Worm (Caenorhabditis elegans) whole organism, mixed stage, embryonic: ENCODE measurements around the gene hmp-1.

ENCODE experiments used
- bed-3 ChIP-seq: fragments of 200-800 bp; sonication (Bioruptor generic); optimal IDR thresholded peaks from 3 replicates; lab custom pipeline; 2018; ENCODE audit warnings: mild to moderate bottlenecking, missing genetic modification characterization, moderate library complexity, missing compliant biosample characterization
- hlh-1 ChIP-seq: fragments of 150-350 bp; optimal IDR thresholded peaks from 2 replicates; lab custom pipeline; 2014; ENCODE audit warnings: missing biosample characterization, missing genetic modification reagents, missing genetic modification characterization
- lin-13 ChIP-seq: fragments of 150-350 bp; optimal IDR thresholded peaks from 2 replicates; lab custom pipeline; 2014; ENCODE audit warnings: missing biosample characterization, missing genetic modification characterization
- lsy-2 ChIP-seq: fragments of 150-350 bp; optimal IDR thresholded peaks from 2 replicates; lab custom pipeline; 2014; ENCODE audit warnings: missing biosample characterization, missing genetic modification characterization
- mab-5 ChIP-seq: fragments of 150-350 bp; optimal IDR thresholded peaks from 2 replicates; lab custom pipeline; 2014; ENCODE audit warnings: missing biosample characterization, missing genetic modification characterization
- mep-1 ChIP-seq: fragments of 150-350 bp; optimal IDR thresholded peaks from 2 replicates; lab custom pipeline; 2017; ENCODE audit warnings: missing biosample characterization, missing genetic modification reagents, missing genetic modification characterization, inconsistent platforms
- mls-2 ChIP-seq: sonication (generic microtip); optimal IDR thresholded peaks from 2 replicates; lab custom pipeline; 2016; ENCODE audit warnings: mild to moderate bottlenecking, missing genetic modification characterization, moderate library complexity, missing compliant biosample characterization
- nhr-12 ChIP-seq: fragments of 150-350 bp; optimal IDR thresholded peaks from 2 replicates; lab custom pipeline; 2014; ENCODE audit warnings: missing biosample characterization, missing genetic modification characterization
- nhr-2 ChIP-seq: fragments of 150-350 bp; optimal IDR thresholded peaks from 2 replicates; lab custom pipeline; 2014; ENCODE audit warnings: missing biosample characterization, missing genetic modification characterization
- nhr-237 ChIP-seq: fragments of 150-350 bp; optimal IDR thresholded peaks from 2 replicates; lab custom pipeline; 2014; ENCODE audit warnings: missing biosample characterization, missing genetic modification characterization
- nhr-28 ChIP-seq: fragments of 150-350 bp; optimal IDR thresholded peaks from 2 replicates; lab custom pipeline; 2014; ENCODE audit warnings: missing biosample characterization, missing genetic modification characterization
- nhr-76 ChIP-seq: sonication (generic microtip); optimal IDR thresholded peaks from 2 replicates; lab custom pipeline; 2017; ENCODE audit warnings: missing biosample characterization, missing genetic modification characterization
- sem-2 ChIP-seq: fragments of 200-800 bp; sonication (Bioruptor generic); optimal IDR thresholded peaks from 2 replicates; lab custom pipeline; 2018; ENCODE audit warnings: mild to moderate bottlenecking, missing genetic modification characterization, missing compliant biosample characterization
- snpc-4 ChIP-seq: fragments of 150-350 bp; optimal IDR thresholded peaks from 2 replicates; lab custom pipeline; 2014; ENCODE audit warnings: missing biosample characterization, missing genetic modification characterization

DNA sequence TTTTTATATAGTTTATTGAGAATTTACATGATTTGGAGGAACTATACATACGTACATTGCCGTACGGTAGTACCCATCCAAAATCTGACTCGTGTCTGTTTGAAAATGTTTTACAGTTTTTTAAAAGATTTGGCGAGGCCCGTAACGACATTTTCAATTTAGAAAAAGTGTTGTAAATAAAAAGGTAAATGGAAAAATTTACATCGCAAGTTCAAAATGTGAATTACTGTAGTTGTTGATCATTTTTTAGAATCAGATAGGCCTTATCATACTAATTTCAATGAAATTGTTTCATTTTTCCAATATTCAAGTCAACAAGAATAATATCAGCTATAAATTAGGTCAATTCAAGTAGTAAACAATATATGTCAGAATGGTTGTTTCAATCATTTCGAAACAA, 17.1 kb downstream of the hmp-1 start, which contains the start of gene R13H4.6:
- TF ChIP-seq sem-2 (GFP tag; lab: Kevin White, UChicago) (no peak), bed-3 (GFP tag; lab: Kevin White, UChicago) (no peak), snpc-4 (tag; lab: Kevin White, UChicago) (no peak), nhr-28 (tag; lab: Kevin White, UChicago) (no peak), mep-1 (no peak), nhr-237 (tag; lab: Kevin White, UChicago) (no peak), lin-13 (no peak), hlh-1 (tag; lab: Kevin White, UChicago) (no peak), nhr-76 (tag; lab: Kevin White, UChicago) (no peak), mab-5 (tag; lab: Kevin White, UChicago) (no peak), mls-2 (tag; lab: Kevin White, UChicago) (no peak), lsy-2 (tag; lab: Kevin White, UChicago) (no peak), nhr-12 (tag; lab: Kevin White, UChicago) (no peak), nhr-2 (tag; lab: Kevin White, UChicago) (no peak)
